Fruit fly (Drosophila melanogaster): ENCODE results near the gene HP5.

DNA sequence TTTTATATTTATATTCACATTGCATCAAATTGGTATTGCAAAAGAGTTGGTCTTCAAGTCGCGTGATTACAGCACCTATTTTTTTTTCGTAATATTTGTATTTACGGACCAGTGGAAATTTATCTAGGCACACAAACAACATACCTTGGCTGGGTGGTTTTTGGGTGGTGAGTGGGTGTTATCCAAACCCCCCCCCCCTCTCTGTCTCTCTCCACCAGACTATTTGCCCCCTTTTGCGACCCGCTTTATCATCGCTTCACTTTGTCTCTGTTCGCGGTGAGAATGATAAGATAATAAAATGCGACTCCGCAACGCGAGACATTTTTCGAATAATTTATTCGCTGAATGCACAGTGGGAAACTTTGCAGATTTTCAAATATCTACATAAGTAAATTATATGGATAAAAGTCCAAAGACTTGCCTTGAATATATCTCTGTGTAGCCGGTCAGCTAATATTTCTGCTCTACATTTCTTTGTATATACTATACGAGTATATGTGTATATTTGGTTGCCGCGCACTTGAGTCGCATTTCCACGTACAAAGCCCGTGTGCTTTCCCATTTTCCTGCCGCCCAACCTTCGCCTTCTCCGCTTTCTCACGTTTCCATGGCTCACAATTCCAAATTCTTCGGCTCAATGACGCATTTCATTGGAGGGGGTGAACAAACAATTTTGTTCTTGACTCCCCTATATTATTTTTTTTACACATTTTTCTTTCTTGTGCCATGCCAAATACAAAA is 46.8 kb downstream of the HP5 start:
- TF ChIP-seq h (optimal IDR thresholded peaks at IDR 0.05) (no peak), Myc (optimal IDR thresholded peaks at IDR 0.05) (no peak)

Measured in Kc167 (cell line).